Fruit fly (Drosophila melanogaster) whole organism: ENCODE measurements around the gene Gr64b.

Source experiments
- CG8478 ChIP-seq: fragments of >200 bp; optimal IDR thresholded peaks from 2 replicates; lab custom pipeline; 2018; ENCODE audit warnings: inconsistent platforms
- Dll ChIP-seq: fragments of >200 bp; optimal IDR thresholded peaks from 2 replicates; lab custom pipeline; 2017
- EcR ChIP-seq, 2 experiments: fragments of >200 bp; optimal IDR thresholded peaks; 2 replicates each; lab custom pipeline; 2017; ENCODE audit warnings: missing biosample characterization in 2 of 2, missing genetic modification characterization in 2 of 2, missing genetic modification reagents in 2 of 2
- psq ChIP-seq: fragments of >200 bp; optimal IDR thresholded peaks from 2 replicates; lab custom pipeline; 2017
- usp ChIP-seq: fragments of >200 bp; optimal IDR thresholded peaks from 2 replicates; lab custom pipeline; 2017; ENCODE audit warnings: missing biosample characterization, missing genetic modification characterization, mixed read lengths

dm6 chr3L:4047635-4048034 lies 19.2 kb downstream of the Gr64b start, which contains the start of gene Dpy-30L2:
- TF ChIP-seq CG8478 (no peak), usp (GFP tag; lab: Kevin White, UChicago) (no peak), Dll (no peak), psq (lab: Kevin White, UChicago) (no peak), EcR (GFP tag; optimal IDR thresholded peaks at IDR 0.05; lab: Kevin White, UChicago) (no peak)
